Worm (Caenorhabditis elegans) whole organism, early embryonic: ENCODE measurements around the gene pqn-18.

Experiments
- B0310.2 ChIP-seq: sonication (generic microtip); optimal IDR thresholded peaks from 2 replicates; lab custom pipeline; 2016; ENCODE audit warnings: mild to moderate bottlenecking, missing genetic modification characterization, missing compliant biosample characterization
- F13C5.2 ChIP-seq: sonication (generic microtip); optimal IDR thresholded peaks from 2 replicates; lab custom pipeline; 2017; ENCODE audit warnings: mild to moderate bottlenecking, missing genetic modification characterization, inconsistent platforms, missing compliant biosample characterization
- aly-1 ChIP-seq: sonication (generic microtip); optimal IDR thresholded peaks from 2 replicates; lab custom pipeline; 2016; ENCODE audit warnings: missing genetic modification characterization, missing compliant biosample characterization
- ama-1 ChIP-seq: fragments of 150-350 bp; optimal IDR thresholded peaks from 2 replicates; lab custom pipeline; 2014
- ceh-13 ChIP-seq: fragments of 200-800 bp; sonication (Bioruptor generic); optimal IDR thresholded peaks from 2 replicates; lab custom pipeline; 2018; ENCODE audit warnings: mild to moderate bottlenecking, missing genetic modification characterization, missing compliant biosample characterization
- ceh-36 ChIP-seq: sonication (generic microtip); optimal IDR thresholded peaks from 2 replicates; lab custom pipeline; 2016; ENCODE audit warnings: missing genetic modification characterization, inconsistent platforms, missing compliant biosample characterization
- ets-7 ChIP-seq: sonication (generic microtip); optimal IDR thresholded peaks from 2 replicates; lab custom pipeline; 2016; ENCODE audit warnings: missing genotype, missing genetic modification characterization, missing compliant biosample characterization
- flt-1 ChIP-seq: fragments of 200-800 bp; sonication (Bioruptor generic); IDR thresholded peaks from 2 replicates; pipeline ENCODE4 v1.3.6; 2022; ENCODE audit warnings: missing genetic modification characterization, missing compliant biosample characterization
- hmbx-1 ChIP-seq: sonication (generic microtip); optimal IDR thresholded peaks from 2 replicates; lab custom pipeline; 2016; ENCODE audit warnings: mild to moderate bottlenecking, missing genetic modification characterization, missing compliant biosample characterization
- hmg-4 ChIP-seq: fragments of 200-800 bp; sonication (Bioruptor generic); optimal IDR thresholded peaks from 2 replicates; lab custom pipeline; 2018; ENCODE audit warnings: mild to moderate bottlenecking, missing genetic modification characterization, missing compliant biosample characterization
- hnd-1 ChIP-seq: sonication (generic microtip); optimal IDR thresholded peaks from 2 replicates; lab custom pipeline; 2016; ENCODE audit warnings: missing genetic modification characterization, missing compliant biosample characterization
- pes-1 ChIP-seq: fragments of 200-800 bp; sonication (Bioruptor generic); IDR thresholded peaks from 2 replicates; pipeline ENCODE4 v1.3.6; 2022; ENCODE audit warnings: missing genetic modification reagents, missing genetic modification characterization, missing compliant biosample characterization
- scrt-1 ChIP-seq: fragments of 200-800 bp; sonication (Bioruptor generic); IDR thresholded peaks from 2 replicates; pipeline ENCODE4 v1.3.6; 2022; ENCODE audit warnings: missing genetic modification characterization, missing compliant biosample characterization
- sea-1 ChIP-seq: fragments of 200-800 bp; sonication (Bioruptor generic); conservative IDR thresholded peaks from 2 replicates; pipeline ENCODE4 v1.3.6; 2022; ENCODE audit warnings: missing genetic modification characterization, missing compliant biosample characterization
- tbx-11 ChIP-seq: fragments of 200-800 bp; sonication (Bioruptor generic); IDR thresholded peaks from 2 replicates; pipeline ENCODE4 v1.3.6; 2022; ENCODE audit warnings: missing genetic modification characterization, missing compliant biosample characterization
- tbx-37 ChIP-seq: fragments of 200-800 bp; sonication (Bioruptor generic); conservative IDR thresholded peaks from 2 replicates; pipeline ENCODE4 v1.3.6; 2022; ENCODE audit warnings: missing genetic modification reagents, missing genetic modification characterization, missing compliant biosample characterization
- tra-4 ChIP-seq: sonication (generic microtip); optimal IDR thresholded peaks from 2 replicates; lab custom pipeline; 2017; ENCODE audit warnings: missing genetic modification characterization, missing compliant biosample characterization

The pqn-18 gene

DNA sequence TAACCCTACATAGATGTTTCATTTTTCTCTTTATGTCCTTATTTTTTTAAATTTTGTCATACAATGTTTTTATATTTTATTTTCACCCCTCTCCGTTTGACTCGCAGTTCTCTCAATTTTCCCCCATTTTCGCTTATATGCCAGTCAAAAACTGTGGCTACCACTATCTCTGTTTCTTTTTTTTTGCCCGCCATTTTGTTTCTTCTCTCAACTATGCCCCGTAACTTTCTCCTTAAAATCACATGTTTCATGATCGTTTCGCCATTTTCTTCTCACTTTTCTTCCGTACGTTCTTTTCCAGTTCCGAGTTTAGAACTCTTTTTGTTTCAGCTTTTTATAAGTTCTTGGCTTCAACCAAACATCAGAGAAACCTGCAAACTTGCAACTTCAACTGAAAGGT, at the start of gene pqn-18:
TSS of gene pqn-18 (plus strand) at position 331 of the 400 bp plus-strand sequence.
- no peak for TF ChIP-seq tbx-11
- no peak for TF ChIP-seq sea-1
- TF ChIP-seq aly-1 (tag; lab: Kevin White, UChicago) = no peak
- no peak for TF ChIP-seq hnd-1 (tag; lab: Kevin White, UChicago)
- TF ChIP-seq pes-1 = no peak
- no peak for TF ChIP-seq F13C5.2 (tag; lab: Kevin White, UChicago)
- TF ChIP-seq flt-1 = no peak
- no peak for TF ChIP-seq ceh-13
- TF ChIP-seq ceh-36 (tag; lab: Kevin White, UChicago) = no peak
- TF ChIP-seq B0310.2 (tag; lab: Kevin White, UChicago) = no peak
- TF ChIP-seq hmg-4 = no peak
- TF ChIP-seq tbx-37 = no peak
- no peak for TF ChIP-seq ama-1 (lab: Kevin White, UChicago)
- TF ChIP-seq scrt-1 (GFP tag; lab: Robert Waterston, UW) = no peak
- TF ChIP-seq hmbx-1 (tag; lab: Kevin White, UChicago) = no peak
- no peak for TF ChIP-seq ets-7 (tag; lab: Kevin White, UChicago)
- TF ChIP-seq tra-4 = no peak

DNA sequence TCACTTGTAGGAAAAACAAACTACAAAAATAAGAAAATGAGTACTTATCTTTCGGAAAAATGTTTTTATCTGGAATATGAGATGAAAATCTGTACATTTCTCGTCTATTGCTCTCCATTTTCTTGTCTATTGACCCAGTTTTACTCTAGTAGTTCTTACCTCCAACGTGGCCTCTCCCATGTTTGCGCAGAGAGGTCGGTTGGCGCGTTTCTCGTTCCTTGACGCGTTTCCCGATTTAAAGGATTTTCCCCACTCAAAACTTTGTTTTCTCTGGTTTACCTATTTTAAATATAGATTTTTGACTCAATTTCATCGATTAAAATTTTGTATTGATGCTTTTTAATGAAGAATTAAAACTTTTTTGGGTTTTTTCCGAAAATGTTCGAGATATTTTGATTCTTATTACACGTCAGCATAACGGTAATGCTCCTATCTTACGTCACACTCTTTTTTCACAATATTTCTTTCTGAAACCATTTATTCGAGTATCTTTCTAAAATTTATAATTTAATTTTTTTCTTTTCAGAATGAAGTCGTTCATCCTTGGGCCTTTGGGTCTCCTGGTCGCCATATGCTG, 46.8 kb upstream of the pqn-18 start, which contains the start of gene T14G8.3:
TSS of gene T14G8.3 (plus strand) at position 527 of the 577 bp plus-strand sequence.
- TF ChIP-seq hmbx-1 (tag; lab: Kevin White, UChicago) = no peak
- TF ChIP-seq F13C5.2 (tag; lab: Kevin White, UChicago) = no peak
- no peak for TF ChIP-seq tbx-11
- TF ChIP-seq hmg-4 = no peak
- TF ChIP-seq hnd-1 (tag; lab: Kevin White, UChicago) = no peak
- no peak for TF ChIP-seq ceh-36 (tag; lab: Kevin White, UChicago)
- no peak for TF ChIP-seq sea-1
- TF ChIP-seq tbx-37 = no peak

DNA sequence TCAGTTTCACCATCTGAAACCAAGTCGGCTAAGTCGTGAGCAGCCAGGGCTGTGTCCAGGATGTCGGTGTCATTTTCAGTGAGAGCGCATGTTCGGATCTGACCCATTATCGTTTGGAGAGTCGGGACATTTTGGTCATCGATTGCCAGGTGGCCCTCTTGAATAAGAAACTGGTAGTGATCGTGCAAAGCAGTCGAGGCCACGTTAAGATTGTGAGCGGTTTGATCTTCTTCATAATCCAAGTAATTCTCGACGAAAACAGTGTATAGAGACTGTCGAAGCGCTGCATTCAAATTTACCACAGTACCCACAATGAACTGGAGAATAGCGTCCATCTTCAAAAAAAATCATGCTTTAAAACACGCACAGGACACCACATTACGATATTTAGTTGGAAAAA, 45.1 kb upstream of the pqn-18 start, which contains the start of gene T14G8.6:
TSS of gene T14G8.6 (minus strand) at position 338 of the 400 bp plus-strand sequence.
- TF ChIP-seq F13C5.2 (tag; lab: Kevin White, UChicago) (no peak), B0310.2 (tag; lab: Kevin White, UChicago) (no peak), hmg-4 (no peak)

DNA sequence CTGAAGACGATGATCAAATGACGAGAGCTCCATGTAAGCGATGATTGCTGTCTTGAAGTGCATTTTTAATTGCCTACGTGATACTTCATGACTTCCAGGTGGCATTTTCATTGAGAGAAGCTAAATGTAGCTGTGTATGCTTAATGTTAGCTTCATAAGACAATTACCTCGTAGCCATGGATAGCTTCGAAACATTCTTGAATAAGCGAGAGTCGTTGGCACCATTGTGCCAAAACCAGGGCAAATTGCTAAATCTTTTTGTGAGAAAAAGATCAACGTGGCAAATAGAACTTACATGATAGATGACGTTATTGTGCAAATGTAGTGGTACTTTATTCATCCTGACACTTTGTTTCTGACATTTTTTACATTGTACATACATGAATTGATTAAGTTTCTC, 44.4 kb upstream of the pqn-18 start:
- TF ChIP-seq hmg-4 (no peak), flt-1 (no peak), hnd-1 (tag; lab: Kevin White, UChicago) (no peak), ama-1 (lab: Kevin White, UChicago) (no peak), scrt-1 (GFP tag; lab: Robert Waterston, UW) (no peak), tra-4 (no peak)

DNA sequence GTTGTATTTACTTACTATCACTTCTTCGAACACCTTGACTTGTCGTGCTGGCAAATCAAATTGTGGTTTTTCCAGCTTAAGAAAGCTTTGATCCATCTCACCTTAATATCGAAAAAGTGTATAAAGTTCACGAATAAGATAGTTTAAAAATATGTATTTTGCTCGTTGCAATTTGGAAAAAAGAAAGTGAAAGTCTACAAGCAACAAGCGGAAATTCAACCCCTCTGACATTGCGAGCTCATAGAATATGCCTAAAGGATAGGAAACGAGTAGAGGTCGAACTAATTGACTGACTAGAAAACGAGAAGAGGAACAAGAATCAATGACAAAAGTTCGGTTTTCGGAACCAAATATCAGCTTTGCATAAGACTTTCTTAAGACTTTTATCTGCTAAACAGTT, 43.8 kb upstream of the pqn-18 start, which contains the start of gene T14G8.4:
TSS of gene T14G8.4 (minus strand) at position 101 of the 400 bp plus-strand sequence.
- no peak for TF ChIP-seq tra-4
- TF ChIP-seq F13C5.2 (tag; lab: Kevin White, UChicago) = no peak
- TF ChIP-seq ceh-13 = no peak
- no peak for TF ChIP-seq B0310.2 (tag; lab: Kevin White, UChicago)
- TF ChIP-seq ama-1 (lab: Kevin White, UChicago) = no peak
- TF ChIP-seq scrt-1 (GFP tag; lab: Robert Waterston, UW) = no peak
- TF ChIP-seq tbx-11 = no peak
- TF ChIP-seq flt-1 = no peak
- TF ChIP-seq ceh-36 (tag; lab: Kevin White, UChicago) = no peak
- TF ChIP-seq pes-1 = no peak
- no peak for TF ChIP-seq hmbx-1 (tag; lab: Kevin White, UChicago)
- TF ChIP-seq hmg-4 = no peak

DNA sequence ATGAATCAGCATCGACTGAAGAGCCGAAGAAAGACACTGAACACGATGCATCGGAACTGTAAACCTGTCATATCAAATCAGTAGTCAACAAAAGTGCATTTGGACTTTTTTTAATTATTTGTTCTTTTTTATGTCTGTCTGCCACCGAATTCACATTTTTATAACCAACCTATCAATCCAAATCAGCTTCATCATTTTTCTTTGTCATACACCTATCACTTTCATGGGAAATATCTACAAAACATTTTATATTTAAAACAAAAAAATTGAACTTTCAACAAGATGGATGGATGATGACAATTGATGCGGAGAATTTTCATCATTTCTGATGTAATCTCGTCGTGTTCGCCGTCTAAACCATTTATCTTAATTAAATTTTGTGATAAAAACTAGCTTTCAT, 38.2 kb upstream of the pqn-18 start:
- TF ChIP-seq hmg-4 = no peak

DNA sequence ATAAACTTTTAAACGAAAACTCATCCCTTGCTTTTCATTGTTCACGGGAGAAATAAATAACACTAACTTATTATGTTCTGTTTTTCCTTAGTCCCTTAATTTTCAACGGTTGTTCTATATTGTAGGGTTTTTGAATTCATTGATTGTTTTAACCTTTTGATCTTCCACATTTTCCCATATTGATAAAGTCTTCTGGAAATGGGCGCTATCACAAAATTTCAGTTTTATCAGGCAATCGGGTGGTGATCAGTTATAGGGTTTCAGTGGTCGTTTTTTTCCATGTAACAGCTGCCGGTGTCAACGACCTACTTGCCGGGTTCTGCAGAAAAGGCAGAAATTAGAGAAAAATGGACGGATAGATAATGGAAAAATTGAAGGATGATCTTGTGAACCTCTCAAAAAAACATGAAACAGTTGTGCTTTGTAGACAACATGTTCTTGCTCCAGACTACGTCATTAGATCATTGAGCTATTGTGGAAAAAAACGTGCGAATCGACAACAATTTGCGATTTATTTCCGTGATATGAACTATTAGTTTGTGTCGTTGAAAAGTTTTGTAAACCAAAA, 37.7 kb upstream of the pqn-18 start:
- no peak for TF ChIP-seq ama-1 (lab: Kevin White, UChicago)

DNA sequence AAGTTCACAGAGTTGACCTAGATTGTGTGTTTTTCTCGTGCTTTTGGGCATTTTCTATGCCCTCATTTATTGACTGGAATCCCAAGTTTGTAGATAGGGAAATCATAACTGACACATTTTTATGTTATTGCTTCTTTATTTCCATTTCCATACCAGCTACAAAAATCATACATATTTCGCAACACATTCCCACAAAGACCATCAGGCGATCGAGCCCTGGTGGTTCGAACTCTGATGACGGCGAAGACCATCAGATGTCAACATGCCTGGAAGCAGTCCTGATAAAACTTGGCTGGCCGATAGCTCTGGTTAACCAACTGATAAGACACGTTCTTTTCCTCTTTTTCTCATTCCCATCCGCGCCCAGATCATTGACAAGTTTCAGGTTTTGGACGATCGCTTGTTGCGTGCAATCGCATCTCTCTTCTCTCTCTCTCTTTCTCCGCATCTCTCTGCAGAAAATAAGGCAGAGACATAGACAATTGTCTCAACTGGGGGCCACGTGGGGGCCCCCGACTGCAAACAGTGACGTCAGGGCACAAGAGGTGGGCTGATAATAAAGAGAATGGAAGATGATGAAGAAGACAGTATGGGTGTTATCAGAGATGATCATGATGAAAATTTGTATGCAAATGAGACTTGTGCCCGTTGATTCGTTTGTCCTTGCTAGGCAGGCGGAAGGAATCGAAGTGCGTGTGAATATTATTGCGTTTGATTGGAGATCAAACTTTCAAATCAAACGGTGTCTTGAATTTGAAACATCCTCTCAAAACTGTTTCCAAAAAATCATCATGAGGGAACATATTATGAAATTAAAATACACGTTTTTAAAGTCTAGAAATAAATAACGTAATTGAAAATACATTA, 35.4 kb upstream of the pqn-18 start:
- TF ChIP-seq tbx-11 = 0 out of 2 replicates have a peak, but pooled peaks have one; percentile 36
- no peak for TF ChIP-seq aly-1 (tag; lab: Kevin White, UChicago)
- TF ChIP-seq hmg-4 = no peak
